Fruit fly (Drosophila melanogaster) whole organism, prepupa: ENCODE measurements around the gene DNAlig3.

Experiments used
- CG11762 ChIP-seq: fragments of 200-800 bp; sonication (Bioruptor generic); optimal IDR thresholded peaks from 3 replicates; lab custom pipeline; 2016; ENCODE audit warnings: missing biosample characterization, missing genetic modification characterization; ENCODE audit not compliant: insufficient read depth
- CG32006 ChIP-seq: fragments of 200-800 bp; sonication (Bioruptor generic); optimal IDR thresholded peaks from 3 replicates; lab custom pipeline; 2017; ENCODE audit warnings: missing biosample characterization, mild to moderate bottlenecking, missing genetic modification characterization
- CG6792 ChIP-seq: fragments of 200-800 bp; sonication (Bioruptor generic); optimal IDR thresholded peaks from 3 replicates; lab custom pipeline; 2016; ENCODE audit warnings: missing biosample characterization, missing genetic modification characterization
- Lpt ChIP-seq: fragments of 200-800 bp; sonication (Bioruptor generic); optimal IDR thresholded peaks from 3 replicates; lab custom pipeline; 2016; ENCODE audit warnings: missing biosample characterization, missing genetic modification characterization
- Met ChIP-seq: fragments of 200-800 bp; sonication (Bioruptor generic); optimal IDR thresholded peaks from 3 replicates; lab custom pipeline; 2016; ENCODE audit warnings: missing biosample characterization, missing genetic modification characterization
- eg ChIP-seq: fragments of 200-800 bp; sonication (Bioruptor generic); IDR thresholded peaks from 3 replicates; pipeline ENCODE4 v1.3.6; 2022; ENCODE audit warnings: missing biosample characterization, missing genetic modification characterization
- fd59A ChIP-seq: fragments of 200-800 bp; sonication (Bioruptor generic); optimal IDR thresholded peaks from 2 replicates; lab custom pipeline; 2017; ENCODE audit warnings: missing biosample characterization, mild to moderate bottlenecking, missing genetic modification characterization, missing genetic modification reagents
- pdm3 ChIP-seq: fragments of 200-800 bp; sonication (Bioruptor generic); optimal IDR thresholded peaks from 3 replicates; lab custom pipeline; 2016; ENCODE audit warnings: missing biosample characterization, missing genetic modification characterization

- peak; percentile 91 for TF ChIP-seq fd59A (GFP tag; lab: Kevin White, UChicago)
- peak; percentile 97 for TF ChIP-seq Met (GFP tag; lab: Kevin White, UChicago)
- peak; percentile 98 for TF ChIP-seq eg (GFP tag; lab: Robert Waterston, UW)
- TF ChIP-seq CG32006: peak; percentile 92
- peak; percentile 93 for TF ChIP-seq pdm3 (GFP tag; lab: Kevin White, UChicago)
- TF ChIP-seq CG11762 (GFP tag; lab: Kevin White, UChicago): peak; percentile 99
- peak; percentile 81 for TF ChIP-seq Lpt (GFP tag; lab: Kevin White, UChicago)
- TF ChIP-seq CG6792 (GFP tag; lab: Kevin White, UChicago): peak; percentile 96
These were observed 1.3 kb upstream of the DNAlig3 start for dm6 chr3R:12402935-12403334.
